Fruit fly (Drosophila melanogaster): ENCODE measurements around the gene Obp83cd.
A peak's percentile ranks its signal among the peaks of the same experiment; 100 is the strongest.

Gene Obp83cd

DNA sequence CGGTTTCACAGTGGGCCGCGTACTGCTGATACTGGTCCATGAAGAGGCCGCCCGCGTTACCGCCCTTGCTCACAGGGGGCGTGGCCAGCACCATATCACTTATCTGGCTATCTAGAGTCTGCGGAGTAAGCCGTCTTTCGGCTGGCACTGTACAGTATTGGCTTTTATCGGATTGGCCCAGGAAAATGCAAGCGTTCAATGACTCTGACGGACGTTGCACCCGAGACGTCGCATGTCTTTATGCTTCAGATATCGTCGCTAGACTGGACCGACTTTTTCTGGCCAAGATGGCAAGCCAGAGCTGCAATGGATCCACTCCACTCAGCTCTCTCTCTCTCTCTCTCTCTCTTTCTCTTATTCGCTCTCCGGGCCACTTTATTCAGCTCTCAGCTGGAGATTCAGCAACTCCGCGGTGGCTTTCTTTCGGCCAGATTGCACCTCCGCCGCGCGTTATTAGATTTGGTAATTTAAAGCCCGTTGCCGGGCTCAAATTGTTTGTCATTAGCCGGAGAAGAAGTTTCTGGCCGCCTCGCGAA lies 49.1 kb downstream of the Obp83cd start, which contains the start of gene CG31559:
CG31559 (minus strand) TSS at position 273 of the 536 bp plus-strand sequence.
- TF ChIP-seq chinmo (GFP tag; IDR thresholded peaks at IDR 0.05; ENCODE audit: partially characterized antibody) (0 out of 4 replicates have a peak, but pooled peaks have one; percentile 32), sna (GFP tag; IDR thresholded peaks at IDR 0.05; ENCODE audit: partially characterized antibody) (0 out of 2 replicates have a peak, but pooled peaks have one; percentile 16), HLH3B (GFP tag; IDR thresholded peaks at IDR 0.05) (0 out of 2 replicates have a peak, but pooled peaks have one; percentile 5), Trl (optimal IDR thresholded peaks at IDR 0.05) (peak; percentile 45 to 69), Trl (GFP tag; optimal IDR thresholded peaks at IDR 0.05) (no peak), ci (GFP tag; IDR thresholded peaks at IDR 0.05) (peak; percentile 31; the same call in 1 of the 3 replicates), oc (tag; optimal IDR thresholded peaks at IDR 0.05) (peak; percentile 38), Jarid2 (GFP tag; optimal IDR thresholded peaks at IDR 0.05) (peak; percentile 27), schlank (tag; optimal IDR thresholded peaks at IDR 0.05) (no peak), pfk (GFP tag; optimal IDR thresholded peaks at IDR 0.05) (no peak), Med (GFP tag) (peak; percentile 13)
